Fruit fly (Drosophila melanogaster) whole organism, embryonic: ENCODE results near the gene CG6693.

Experiments used
- Bgb ChIP-seq: fragments of 200-800 bp; sonication (Bioruptor generic); IDR thresholded peaks from 2 replicates; pipeline ENCODE4 v1.3.6; 2022; ENCODE audit warnings: missing biosample characterization, missing genetic modification characterization; ENCODE audit not compliant: partially characterized antibody
- Blimp-1 ChIP-seq: fragments of 200-800 bp; sonication (Bioruptor generic); optimal IDR thresholded peaks from 3 replicates; lab custom pipeline; 2018; ENCODE audit warnings: missing biosample characterization, missing genetic modification characterization, mild to moderate bottlenecking, moderate library complexity, missing genetic modification reagents
- CG10543 ChIP-seq: fragments of 200-800 bp; sonication (Bioruptor generic); optimal IDR thresholded peaks from 3 replicates; lab custom pipeline; 2017; ENCODE audit warnings: missing biosample characterization, mild to moderate bottlenecking, missing genetic modification characterization, moderate library complexity
- CG11398 ChIP-seq: fragments of 200-800 bp; sonication (Bioruptor generic); optimal IDR thresholded peaks from 2 replicates; lab custom pipeline; 2016; ENCODE audit warnings: missing biosample characterization, missing genetic modification characterization
- CG11696 ChIP-seq: fragments of 200-800 bp; sonication (Bioruptor generic); IDR thresholded peaks from 2 replicates; pipeline ENCODE4 v1.3.6; 2022; ENCODE audit warnings: missing biosample characterization, missing genetic modification characterization
- CG12071 ChIP-seq: fragments of 200-800 bp; sonication (Bioruptor generic); optimal IDR thresholded peaks from 3 replicates; lab custom pipeline; 2018; ENCODE audit warnings: missing biosample characterization, mild to moderate bottlenecking, missing genetic modification characterization
- CG13287 ChIP-seq: fragments of 200-800 bp; sonication (Bioruptor generic); IDR thresholded peaks from 2 replicates; pipeline ENCODE4 v1.3.6; 2022; ENCODE audit warnings: missing biosample characterization, missing genetic modification characterization; ENCODE audit not compliant: partially characterized antibody
- CG13894 ChIP-seq: fragments of 200-800 bp; sonication (Bioruptor generic); optimal IDR thresholded peaks from 3 replicates; lab custom pipeline; 2018; ENCODE audit warnings: missing biosample characterization, mild to moderate bottlenecking, missing genetic modification characterization, moderate library complexity
- CG14014 ChIP-seq: fragments of 200-800 bp; sonication (Bioruptor generic); IDR thresholded peaks from 2 replicates; pipeline ENCODE4 v1.3.6; 2022; ENCODE audit warnings: missing biosample characterization, missing genetic modification characterization
- CG1832 ChIP-seq: fragments of 200-800 bp; sonication (Bioruptor generic); optimal IDR thresholded peaks from 2 replicates; lab custom pipeline; 2017; ENCODE audit warnings: missing biosample characterization, mild to moderate bottlenecking, missing genetic modification characterization, inconsistent platforms
- CG2120 ChIP-seq: fragments of 200-800 bp; sonication (Bioruptor generic); optimal IDR thresholded peaks from 3 replicates; lab custom pipeline; 2016; ENCODE audit warnings: missing biosample characterization, missing genetic modification characterization
- CG31441 ChIP-seq: fragments of 200-800 bp; sonication (Bioruptor generic); IDR thresholded peaks from 2 replicates; pipeline ENCODE4 v1.3.6; 2022; ENCODE audit warnings: missing biosample characterization, missing genetic modification characterization
- CG33213 ChIP-seq: fragments of 200-800 bp; sonication (Bioruptor generic); optimal IDR thresholded peaks from 3 replicates; lab custom pipeline; 2016; ENCODE audit warnings: missing biosample characterization, missing genetic modification characterization
- CG3726 ChIP-seq: fragments of 200-800 bp; sonication (Bioruptor generic); IDR thresholded peaks from 3 replicates; pipeline ENCODE4, ENCODE4 v1.3.6; 2022; ENCODE audit warnings: missing biosample characterization, missing genetic modification characterization
- CG5953 ChIP-seq: fragments of 200-800 bp; sonication (Bioruptor generic); IDR thresholded peaks from 2 replicates; pipeline ENCODE4 v1.3.6; 2022; ENCODE audit warnings: missing biosample characterization, missing genetic modification characterization
- CG6689 ChIP-seq: fragments of 200-800 bp; sonication (Bioruptor generic); IDR thresholded peaks from 2 replicates; pipeline ENCODE4 v1.3.6; 2022; ENCODE audit warnings: missing biosample characterization, missing genetic modification characterization
- CG7839 ChIP-seq: fragments of 200-800 bp; sonication (Bioruptor generic); optimal IDR thresholded peaks from 3 replicates; lab custom pipeline; 2018; ENCODE audit warnings: missing biosample characterization, mild to moderate bottlenecking, missing genetic modification characterization, moderate library complexity
- Dbx ChIP-seq: fragments of 200-800 bp; sonication (Bioruptor generic); IDR thresholded peaks from 3 replicates; pipeline ENCODE4 v1.3.6; 2022; ENCODE audit warnings: missing biosample characterization, missing genetic modification characterization
- Dfd ChIP-seq, 2 experiments: fragments of >200 bp; optimal IDR thresholded peaks; 2 replicates each; lab custom pipeline; 2017; ENCODE audit warnings: missing biosample characterization in 2 of 2, missing genetic modification characterization in 2 of 2
- Fer1 ChIP-seq: fragments of 200-800 bp; sonication (Bioruptor generic); optimal IDR thresholded peaks from 2 replicates; lab custom pipeline; 2017; ENCODE audit warnings: missing biosample characterization, mild to moderate bottlenecking, missing genetic modification characterization
- Hey ChIP-seq: fragments of 200-800 bp; sonication (Bioruptor generic); optimal IDR thresholded peaks from 3 replicates; lab custom pipeline; 2018; ENCODE audit warnings: missing biosample characterization, mild to moderate bottlenecking, missing genetic modification characterization
- Optix ChIP-seq: fragments of 200-800 bp; sonication (Bioruptor generic); IDR thresholded peaks from 3 replicates; pipeline ENCODE4 v1.3.6; 2022; ENCODE audit warnings: missing biosample characterization, missing genetic modification characterization
- Spps ChIP-seq: fragments of 200-800 bp; sonication (Bioruptor generic); optimal IDR thresholded peaks from 2 replicates; lab custom pipeline; 2018; ENCODE audit warnings: missing biosample characterization, mild to moderate bottlenecking, missing genetic modification characterization
- Sry-β ChIP-seq: fragments of 200-800 bp; sonication (Bioruptor generic); optimal IDR thresholded peaks from 2 replicates; lab custom pipeline; 2018; ENCODE audit warnings: missing biosample characterization, mild to moderate bottlenecking, missing genetic modification characterization, moderate library complexity
- Trl ChIP-seq, 3 experiments: fragments of >200 bp in 2 of 3; fragments of 200-800 bp in 1 of 3; sonication (Bioruptor generic) in 1 of 3; optimal IDR thresholded peaks; 2 replicates in 1 of 3; 3 replicates in 2 of 3; lab custom pipeline; 2016 to 2017; ENCODE audit warnings: missing biosample characterization in 1 of 3, missing genetic modification characterization in 1 of 3
- ab ChIP-seq: fragments of 200-800 bp; sonication (Bioruptor generic); optimal IDR thresholded peaks from 2 replicates; lab custom pipeline; 2016; ENCODE audit warnings: missing biosample characterization, missing genetic modification characterization
- aop ChIP-seq: fragments of 200-800 bp; sonication (Bioruptor generic); IDR thresholded peaks from 2 replicates; pipeline ENCODE4 v1.3.6; 2022; ENCODE audit warnings: missing biosample characterization, missing genetic modification characterization
- bbx ChIP-seq: fragments of 200-800 bp; sonication (Bioruptor generic); IDR thresholded peaks from 2 replicates; pipeline ENCODE4 v1.3.6; 2022; ENCODE audit warnings: missing biosample characterization, missing genetic modification characterization; ENCODE audit not compliant: partially characterized antibody
- caup ChIP-seq: fragments of 200-800 bp; sonication (Bioruptor generic); optimal IDR thresholded peaks from 3 replicates; lab custom pipeline; 2017; ENCODE audit warnings: missing biosample characterization, mild to moderate bottlenecking, missing genetic modification characterization, moderate library complexity; ENCODE audit not compliant: severe bottlenecking
- crol ChIP-seq: fragments of 200-800 bp; sonication (Bioruptor generic); IDR thresholded peaks from 2 replicates; pipeline ENCODE4 v1.3.6; 2022; ENCODE audit warnings: missing biosample characterization, missing genetic modification characterization
- dmrt99B ChIP-seq: fragments of 200-800 bp; sonication (Bioruptor generic); optimal IDR thresholded peaks from 2 replicates; lab custom pipeline; 2018; ENCODE audit warnings: missing biosample characterization, mild to moderate bottlenecking, missing genetic modification characterization, moderate library complexity
- dpn ChIP-seq, 2 experiments: fragments of 200-800 bp; sonication (Bioruptor generic); optimal IDR thresholded peaks; 3 replicates each; lab custom pipeline; 2016; ENCODE audit warnings: missing biosample characterization in 2 of 2, missing genetic modification characterization in 2 of 2
- emc ChIP-seq: fragments of 200-800 bp; sonication (Bioruptor generic); optimal IDR thresholded peaks from 2 replicates; lab custom pipeline; 2016; ENCODE audit warnings: missing biosample characterization, missing genetic modification characterization
- gcm2 ChIP-seq: fragments of 200-800 bp; sonication (Bioruptor generic); optimal IDR thresholded peaks from 2 replicates; lab custom pipeline; 2016; ENCODE audit warnings: missing biosample characterization, missing genetic modification characterization
- gt ChIP-seq: fragments of 200-800 bp; sonication (Bioruptor generic); IDR thresholded peaks from 2 replicates; pipeline ENCODE4 v1.3.6; 2022; ENCODE audit warnings: missing biosample characterization, missing genetic modification characterization
- hkb ChIP-seq, 2 experiments: fragments of 200-800 bp in 1 of 2; fragments of >200 bp in 1 of 2; sonication (Bioruptor generic) in 1 of 2; IDR thresholded peaks in 1 of 2; optimal IDR thresholded peaks in 1 of 2; 2 replicates each; pipeline versions ENCODE4 v1.3.6 to Lab custom; 2017 to 2022; ENCODE audit warnings: missing biosample characterization in 1 of 2, missing genetic modification characterization in 1 of 2
- lola ChIP-seq, 3 experiments: fragments of >200 bp in 2 of 3; fragments of 200-800 bp in 1 of 3; sonication (Bioruptor generic) in 1 of 3; optimal IDR thresholded peaks; 2 replicates each; lab custom pipeline; 2017 to 2019; ENCODE audit warnings: missing biosample characterization in 3 of 3, missing genetic modification characterization in 3 of 3, mild to moderate bottlenecking in 1 of 3, moderate library complexity in 1 of 3
- mam ChIP-seq: fragments of 200-800 bp; sonication (Bioruptor generic); optimal IDR thresholded peaks from 3 replicates; lab custom pipeline; 2016; ENCODE audit warnings: missing biosample characterization, missing genetic modification characterization
- nerfin-1 ChIP-seq: fragments of 200-800 bp; sonication (Bioruptor generic); optimal IDR thresholded peaks from 3 replicates; lab custom pipeline; 2019; ENCODE audit warnings: missing biosample characterization, mild to moderate bottlenecking, missing genetic modification characterization, moderate library complexity
- oc ChIP-seq: fragments of 200-800 bp; sonication (Bioruptor generic); optimal IDR thresholded peaks from 2 replicates; lab custom pipeline; 2018; ENCODE audit warnings: missing biosample characterization, mild to moderate bottlenecking, missing genetic modification characterization, moderate library complexity
- pan ChIP-seq, 4 experiments: fragments of >200 bp in 3 of 4; fragments of 200-800 bp in 1 of 4; sonication (Bioruptor generic) in 1 of 4; optimal IDR thresholded peaks in 3 of 4; IDR thresholded peaks in 1 of 4; 2 replicates each; pipeline versions ENCODE4 v1.3.6 to Lab custom; 2017 to 2022; ENCODE audit warnings: missing biosample characterization in 2 of 4, missing genetic modification characterization in 2 of 4, mixed read lengths in 1 of 4
- run ChIP-seq: fragments of 200-800 bp; sonication (Bioruptor generic); optimal IDR thresholded peaks from 3 replicates; lab custom pipeline; 2018; ENCODE audit warnings: missing biosample characterization, mild to moderate bottlenecking, missing genetic modification characterization
- sr ChIP-seq: fragments of 200-800 bp; sonication (Bioruptor generic); IDR thresholded peaks from 3 replicates; pipeline ENCODE4 v1.3.6; 2022; ENCODE audit warnings: missing biosample characterization, missing genetic modification characterization
- tna ChIP-seq: fragments of 200-800 bp; sonication (Bioruptor generic); IDR thresholded peaks from 2 replicates; pipeline ENCODE4 v1.3.6; 2022; ENCODE audit warnings: missing biosample characterization, missing genetic modification characterization; ENCODE audit not compliant: partially characterized antibody
- vvl ChIP-seq: fragments of 200-800 bp; sonication (Bioruptor generic); IDR thresholded peaks from 2 replicates; pipeline ENCODE4 v1.3.6; 2022; ENCODE audit warnings: missing biosample characterization, missing genetic modification characterization

CG6693 gene

DNA sequence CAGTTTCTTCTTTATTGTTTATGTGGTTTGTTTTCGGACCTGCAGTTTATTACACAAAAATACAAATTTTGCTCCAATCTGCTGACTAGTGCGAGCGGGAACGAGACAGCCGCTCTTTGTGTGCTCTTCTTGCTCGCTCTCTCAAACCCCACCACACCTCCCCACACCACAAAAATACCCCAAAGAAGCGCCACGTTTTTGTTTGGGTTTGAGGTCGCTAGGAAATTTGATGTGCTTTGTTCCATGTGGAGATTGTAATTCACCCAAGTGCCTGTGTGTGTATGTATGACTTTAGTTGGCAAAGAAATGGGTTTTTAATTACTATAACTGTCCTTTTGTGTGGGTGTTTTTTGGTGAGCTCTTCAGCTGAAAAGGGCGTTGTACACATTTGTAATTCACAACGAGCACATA lies 23.4 kb downstream of the CG6693 start (continued):
- TF ChIP-seq dpn (GFP tag; optimal IDR thresholded peaks at IDR 0.05; lab: Kevin White, UChicago) (peak; percentile 19 to 27), caup (GFP tag; lab: Kevin White, UChicago) (peak; percentile 38), CG13287 (GFP tag; lab: Robert Waterston, UW) (0 out of 2 replicates have a peak, but pooled peaks have one; percentile 11), crol (GFP tag; lab: Robert Waterston, UW) (peak; percentile 99), CG11696 (GFP tag; lab: Robert Waterston, UW) (no peak), CG6689 (GFP tag; lab: Robert Waterston, UW) (no peak), CG10543 (GFP tag; lab: Kevin White, UChicago) (peak; percentile 54), CG14014 (GFP tag; lab: Robert Waterston, UW) (peak; percentile 46; the same call in 1 of the 2 replicates), CG1832 (GFP tag; lab: Kevin White, UChicago) (peak; percentile 76), vvl (GFP tag; lab: Robert Waterston, UW) (peak; percentile 46; the same call in 1 of the 2 replicates), Dbx (GFP tag; lab: Robert Waterston, UW) (no peak), pan (optimal IDR thresholded peaks at IDR 0.05; lab: Kevin White, UChicago) (no peak), pan (GFP tag; optimal IDR thresholded peaks at IDR 0.05 in 1 of 2, IDR thresholded peaks at IDR 0.05 in 1 of 2) (peak in 1 of 2 experiments; percentile 39), CG12071 (GFP tag; lab: Kevin White, UChicago) (peak; percentile 50), Sry-β (GFP tag; lab: Kevin White, UChicago) (no peak), dmrt99B (peak; percentile 27), CG3726 (no peak), CG13894 (tag; lab: Kevin White, UChicago) (peak; percentile 43), tna (peak; percentile 13; the same call in 1 of the 2 replicates), run (tag; lab: Kevin White, UChicago) (peak; percentile 53), sr (GFP tag; lab: Robert Waterston, UW) (no peak), Spps (tag; lab: Kevin White, UChicago) (no peak), CG2120 (GFP tag; lab: Kevin White, UChicago) (peak; percentile 3), Hey (peak; percentile 46), CG7839 (peak; percentile 34)

DNA sequence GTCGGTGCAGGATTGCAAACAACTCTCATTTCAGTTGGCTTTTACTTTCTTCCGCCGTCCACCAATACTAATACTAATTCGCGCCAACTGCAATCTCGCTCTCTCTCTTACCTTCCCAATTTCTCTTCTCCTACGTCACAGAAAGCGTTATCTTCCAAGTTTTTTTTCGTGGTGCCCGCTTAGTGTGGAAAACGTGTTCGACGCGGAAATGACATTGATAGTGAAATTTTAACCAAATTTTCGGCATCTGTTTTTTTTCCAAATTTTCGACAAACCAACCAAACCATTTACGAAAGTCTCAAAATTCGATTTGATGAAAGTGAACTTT lies 24.1 kb downstream of the CG6693 start, which contains the start of gene cu:
TSS of gene cu (plus strand) at position 204 of the 328 bp plus-strand sequence.
- TF ChIP-seq nerfin-1 (tag; lab: Kevin White, UChicago), result no peak
- no peak for TF ChIP-seq Fer1
- TF ChIP-seq Dfd (GFP tag; optimal IDR thresholded peaks at IDR 0.05; lab: Kevin White, UChicago), result peak in 1 of 2 experiments; percentile 28
- TF ChIP-seq CG11398, result peak; percentile 71
- no peak for TF ChIP-seq oc
- TF ChIP-seq gcm2 (GFP tag; lab: Kevin White, UChicago), result peak; percentile 50
- peak in 1 of 3 experiments; percentile 26 for TF ChIP-seq lola (GFP tag; optimal IDR thresholded peaks at IDR 0.05; lab: Kevin White, UChicago)
- no peak for TF ChIP-seq CG5953 (GFP tag; lab: Robert Waterston, UW)
- peak; percentile 54 to 58 for TF ChIP-seq Trl (optimal IDR thresholded peaks at IDR 0.05; lab: Kevin White, UChicago)
- no peak for TF ChIP-seq Trl (GFP tag; optimal IDR thresholded peaks at IDR 0.05; lab: Kevin White, UChicago)
- peak; percentile 33 for TF ChIP-seq hkb (optimal IDR thresholded peaks at IDR 0.05; lab: Kevin White, UChicago)
- no peak for TF ChIP-seq hkb (GFP tag; IDR thresholded peaks at IDR 0.05; lab: Robert Waterston, UW)
- no peak for TF ChIP-seq gt (GFP tag; lab: Robert Waterston, UW)
- peak; percentile 6 for TF ChIP-seq sr (GFP tag; lab: Robert Waterston, UW)
- TF ChIP-seq Bgb, result peak; percentile 26; the same call in 1 of the 2 replicates
- TF ChIP-seq mam (GFP tag; lab: Kevin White, UChicago), result peak; percentile 90
- TF ChIP-seq CG31441, result peak; percentile 44; the same call in 1 of the 2 replicates
- TF ChIP-seq CG33213 (GFP tag; lab: Kevin White, UChicago), result peak; percentile 75
- no peak for TF ChIP-seq Blimp-1 (GFP tag; lab: Kevin White, UChicago)
- TF ChIP-seq ab (GFP tag; lab: Kevin White, UChicago), result peak; percentile 76
- no peak for TF ChIP-seq emc (GFP tag; lab: Kevin White, UChicago)
- TF ChIP-seq aop (GFP tag; lab: Robert Waterston, UW), result peak; percentile 49; the same call in 1 of the 2 replicates
- peak; percentile 13; the same call in 1 of the 2 replicates for TF ChIP-seq bbx
- TF ChIP-seq Optix (GFP tag; lab: Robert Waterston, UW), result peak; percentile 85; the same call in 2 of the 3 replicates
